Worm (Caenorhabditis elegans) whole organism, L2 larva: Measurements from ENCODE around the gene rpl-2.
"Not testable (repeated sequence)": the region's sequence is repeated elsewhere in the genome, so short reads cannot be mapped to it uniquely, and the experiment has no call there.

Experiments
- ceh-16 ChIP-seq: fragments of 150-350 bp; optimal IDR thresholded peaks from 2 replicates; lab custom pipeline; 2014; ENCODE audit warnings: missing biosample characterization, missing genetic modification characterization
- lin-39 ChIP-seq: fragments of 150-350 bp; optimal IDR thresholded peaks from 2 replicates; lab custom pipeline; 2014; ENCODE audit warnings: missing biosample characterization, missing genetic modification reagents, missing genetic modification characterization
- mdl-1 ChIP-seq, 2 experiments: fragments of 150-350 bp in 1 of 2; sonication (generic microtip) in 1 of 2; optimal IDR thresholded peaks; 2 replicates each; lab custom pipeline; 2017; ENCODE audit warnings: missing biosample characterization in 2 of 2, missing genetic modification characterization in 2 of 2
- nhr-10 ChIP-seq: sonication (generic microtip); optimal IDR thresholded peaks from 2 replicates; lab custom pipeline; 2017; ENCODE audit warnings: missing biosample characterization, missing genetic modification characterization
- nhr-23 ChIP-seq: fragments of 150-350 bp; optimal IDR thresholded peaks from 2 replicates; lab custom pipeline; 2014; ENCODE audit warnings: missing biosample characterization, missing genetic modification reagents, missing genetic modification characterization
- snpc-4 ChIP-seq: fragments of 150-350 bp; optimal IDR thresholded peaks from 2 replicates; lab custom pipeline; 2014; ENCODE audit warnings: missing biosample characterization, missing genetic modification characterization

DNA sequence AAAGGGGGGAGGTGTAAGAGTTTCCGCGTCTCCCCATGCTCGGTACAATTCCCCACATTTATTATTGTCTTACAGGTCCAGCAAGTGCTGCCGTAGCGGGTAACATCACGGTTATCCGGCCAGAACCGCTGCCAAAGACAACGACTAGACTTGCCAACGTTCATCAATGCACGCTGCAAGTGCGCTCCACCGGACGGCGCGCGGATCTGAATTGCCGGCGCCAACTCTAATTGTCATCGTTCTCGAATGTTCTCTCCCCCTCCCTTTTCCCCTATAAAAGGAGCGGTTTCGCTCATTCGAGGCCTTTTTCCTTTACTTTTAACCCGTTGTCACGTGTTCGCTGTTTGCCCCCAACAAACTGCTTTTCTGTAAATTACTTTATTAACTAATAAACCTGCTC, 34.2 kb downstream of the rpl-2 start, which contains the start of gene Y38H6C.8:
- not testable (repeated sequence) for TF ChIP-seq lin-39 (tag; lab: Kevin White, UChicago); nhr-10 (tag; lab: Kevin White, UChicago); nhr-23 (tag; lab: Kevin White, UChicago); snpc-4; ceh-16 (tag; lab: Kevin White, UChicago); mdl-1 (tag; optimal IDR thresholded peaks at IDR 0.05; lab: Kevin White, UChicago)
